Worm (Caenorhabditis elegans) whole organism, young adult: Measurements from ENCODE around the gene ttr-19.

Experiments
- B0019.2 ChIP-seq: fragments of 200-800 bp; sonication (Bioruptor generic); conservative IDR thresholded peaks from 2 replicates; pipeline ENCODE4 v1.3.6; 2022; ENCODE audit warnings: missing genetic modification reagents, missing genetic modification characterization, missing compliant biosample characterization
- B0336.3 ChIP-seq: fragments of 200-800 bp; sonication (Bioruptor generic); IDR thresholded peaks from 2 replicates; pipeline ENCODE4 v1.3.6; 2022; ENCODE audit warnings: missing genetic modification characterization, missing compliant biosample characterization
- C06A6.2 ChIP-seq: fragments of 200-800 bp; sonication (Bioruptor generic); conservative IDR thresholded peaks from 2 replicates; pipeline ENCODE4 v1.3.6; 2022; ENCODE audit warnings: missing genetic modification characterization, missing compliant biosample characterization
- C17E4.6 ChIP-seq: fragments of 200-800 bp; sonication (Bioruptor generic); IDR thresholded peaks from 2 replicates; pipeline ENCODE4 v1.3.6; 2022; ENCODE audit warnings: missing genetic modification reagents, missing genetic modification characterization, missing compliant biosample characterization
- F10E7.11 ChIP-seq: sonication (generic microtip); optimal IDR thresholded peaks from 2 replicates; lab custom pipeline; 2017; ENCODE audit warnings: mild to moderate bottlenecking, missing genetic modification characterization, moderate library complexity, missing compliant biosample characterization
- F39B2.1 ChIP-seq: fragments of 200-800 bp; sonication (Bioruptor generic); IDR thresholded peaks from 2 replicates; pipeline ENCODE4 v1.3.6; 2022; ENCODE audit warnings: missing genetic modification reagents, missing genetic modification characterization, missing compliant biosample characterization
- F49E8.2 ChIP-seq: sonication (generic microtip); optimal IDR thresholded peaks from 3 replicates; lab custom pipeline; 2017; ENCODE audit warnings: missing genetic modification characterization, mild to moderate bottlenecking, missing compliant biosample characterization, antibody characterized with exemption, moderate library complexity; ENCODE audit not compliant: insufficient read depth
- F52B5.7 ChIP-seq: sonication (generic microtip); optimal IDR thresholded peaks from 2 replicates; lab custom pipeline; 2016; ENCODE audit warnings: mild to moderate bottlenecking, missing genetic modification characterization, missing compliant biosample characterization
- F57C9.4 ChIP-seq: sonication (generic microtip); optimal IDR thresholded peaks from 2 replicates; lab custom pipeline; 2017; ENCODE audit warnings: mild to moderate bottlenecking, missing genetic modification characterization, missing compliant biosample characterization
- K11D2.4 ChIP-seq: fragments of 200-800 bp; sonication (Bioruptor generic); IDR thresholded peaks from 2 replicates; pipeline ENCODE4 v1.3.6; 2022; ENCODE audit warnings: missing genetic modification reagents, missing genetic modification characterization, missing compliant biosample characterization
- Y53G8AR.9 ChIP-seq: fragments of 200-800 bp; sonication (Bioruptor generic); conservative IDR thresholded peaks from 2 replicates; pipeline ENCODE4 v1.3.6; 2022; ENCODE audit warnings: missing genetic modification reagents, missing genetic modification characterization, missing compliant biosample characterization
- ZK185.1 ChIP-seq: sonication (generic microtip); optimal IDR thresholded peaks from 2 replicates; lab custom pipeline; 2016; ENCODE audit warnings: mild to moderate bottlenecking, missing genetic modification characterization, missing compliant biosample characterization; ENCODE audit not compliant: poor library complexity, severe bottlenecking
- atf-7 ChIP-seq: sonication (generic microtip); optimal IDR thresholded peaks from 2 replicates; lab custom pipeline; 2017; ENCODE audit warnings: mild to moderate bottlenecking, missing genetic modification characterization, missing compliant biosample characterization
- attf-6 ChIP-seq: fragments of 200-800 bp; sonication (Bioruptor generic); IDR thresholded peaks from 2 replicates; pipeline ENCODE4 v1.3.6; 2022; ENCODE audit warnings: missing genetic modification reagents, missing genetic modification characterization, missing compliant biosample characterization
- bed-1 ChIP-seq: fragments of 200-800 bp; sonication (Bioruptor generic); IDR thresholded peaks from 2 replicates; pipeline ENCODE4 v1.3.6; 2022; ENCODE audit warnings: missing genetic modification reagents, missing genetic modification characterization, missing compliant biosample characterization
- bed-2 ChIP-seq: fragments of 200-800 bp; sonication (Bioruptor generic); IDR thresholded peaks from 2 replicates; pipeline ENCODE4 v1.3.6; 2022; ENCODE audit warnings: missing genetic modification reagents, missing genetic modification characterization, missing compliant biosample characterization
- cebp-1 ChIP-seq, 2 experiments: fragments of 200-800 bp in 1 of 2; sonication (Bioruptor generic) in 1 of 2; sonication (generic microtip) in 1 of 2; IDR thresholded peaks in 1 of 2; optimal IDR thresholded peaks in 1 of 2; 2 replicates each; pipeline versions ENCODE4 v1.3.6 to Lab custom; 2017 to 2022; ENCODE audit warnings: missing compliant biosample characterization in 2 of 2, missing genetic modification characterization in 2 of 2, mild to moderate bottlenecking in 1 of 2, missing genetic modification reagents in 1 of 2, moderate library complexity in 1 of 2
- die-1 ChIP-seq: sonication (generic microtip); optimal IDR thresholded peaks from 2 replicates; lab custom pipeline; 2016; ENCODE audit warnings: missing genotype, mild to moderate bottlenecking, missing genetic modification characterization, missing compliant biosample characterization
- dox-1 ChIP-seq: fragments of 200-800 bp; sonication (Bioruptor generic); IDR thresholded peaks from 2 replicates; pipeline ENCODE4 v1.3.6; 2022; ENCODE audit warnings: missing genetic modification reagents, missing genetic modification characterization, missing compliant biosample characterization
- fkh-3 ChIP-seq: sonication (generic microtip); optimal IDR thresholded peaks from 2 replicates; lab custom pipeline; 2016; ENCODE audit warnings: mild to moderate bottlenecking, missing genetic modification characterization, missing compliant biosample characterization
- gei-17 ChIP-seq: fragments of 200-800 bp; sonication (Bioruptor generic); optimal IDR thresholded peaks from 2 replicates; lab custom pipeline; 2018; ENCODE audit warnings: mild to moderate bottlenecking, missing genetic modification characterization, missing compliant biosample characterization
- hlh-12 ChIP-seq: sonication (generic microtip); optimal IDR thresholded peaks from 2 replicates; lab custom pipeline; 2016; ENCODE audit warnings: missing genetic modification characterization, missing compliant biosample characterization
- hmg-20 ChIP-seq: fragments of 200-800 bp; sonication (Bioruptor generic); IDR thresholded peaks from 2 replicates; pipeline ENCODE4 v1.3.6; 2022; ENCODE audit warnings: missing genetic modification reagents, missing genetic modification characterization, missing compliant biosample characterization
- hrde-1 ChIP-seq: sonication (generic microtip); optimal IDR thresholded peaks from 2 replicates; lab custom pipeline; 2016; ENCODE audit warnings: missing genetic modification characterization, mild to moderate bottlenecking, missing compliant biosample characterization, moderate library complexity, missing genotype, missing genetic modification reagents, borderline replicate concordance
- lin-26 ChIP-seq: fragments of 200-800 bp; sonication (Bioruptor generic); IDR thresholded peaks from 2 replicates; pipeline ENCODE4 v1.3.6; 2022; ENCODE audit warnings: missing genetic modification reagents, missing genetic modification characterization, missing compliant biosample characterization
- lin-35 ChIP-seq, 3 experiments: fragments of 150-350 bp in 2 of 3; sonication (generic microtip) in 1 of 3; optimal IDR thresholded peaks; 2 replicates each; lab custom pipeline; 2014 to 2018; ENCODE audit warnings: missing biosample characterization in 3 of 3, missing genetic modification characterization in 3 of 3, missing genetic modification reagents in 3 of 3
- lin-54 ChIP-seq: fragments of 200-800 bp; sonication (Bioruptor generic); optimal IDR thresholded peaks from 2 replicates; lab custom pipeline; 2018; ENCODE audit warnings: mild to moderate bottlenecking, missing genetic modification characterization, missing compliant biosample characterization
- madf-3 ChIP-seq: fragments of 200-800 bp; sonication (Bioruptor generic); IDR thresholded peaks from 2 replicates; pipeline ENCODE4 v1.3.6; 2022; ENCODE audit warnings: missing genetic modification reagents, missing genetic modification characterization, missing compliant biosample characterization
- madf-6 ChIP-seq: fragments of 200-800 bp; sonication (Bioruptor generic); IDR thresholded peaks from 2 replicates; pipeline ENCODE4 v1.3.6; 2022; ENCODE audit warnings: missing genetic modification reagents, missing genetic modification characterization, missing compliant biosample characterization
- mel-28 ChIP-seq: sonication (generic microtip); optimal IDR thresholded peaks from 2 replicates; lab custom pipeline; 2016; ENCODE audit warnings: borderline replicate concordance, mild to moderate bottlenecking, missing genetic modification characterization, missing compliant biosample characterization
- nfya-2 ChIP-seq: fragments of 200-800 bp; sonication (Bioruptor generic); IDR thresholded peaks from 2 replicates; pipeline ENCODE4 v1.3.6; 2022; ENCODE audit warnings: missing genetic modification reagents, missing genetic modification characterization, missing compliant biosample characterization
- nfyb-1 ChIP-seq: fragments of 200-800 bp; sonication (Bioruptor generic); IDR thresholded peaks from 2 replicates; pipeline ENCODE4 v1.3.6; 2022; ENCODE audit warnings: missing genetic modification reagents, missing genetic modification characterization, missing compliant biosample characterization
- nhr-80 ChIP-seq: sonication (generic microtip); optimal IDR thresholded peaks from 2 replicates; lab custom pipeline; 2016; ENCODE audit warnings: missing genetic modification characterization, missing compliant biosample characterization
- rcor-1 ChIP-seq: fragments of 200-800 bp; sonication (Bioruptor generic); IDR thresholded peaks from 2 replicates; pipeline ENCODE4 v1.3.6; 2022; ENCODE audit warnings: missing genetic modification reagents, missing genetic modification characterization, missing compliant biosample characterization
- rec-8 ChIP-seq, 2 experiments: sonication (generic microtip); optimal IDR thresholded peaks; 2 replicates each; lab custom pipeline; 2016; ENCODE audit warnings: mild to moderate bottlenecking in 2 of 2, missing genetic modification characterization in 2 of 2, missing genetic modification reagents in 2 of 2, missing genotype in 2 of 2, missing biosample characterization in 1 of 2, missing compliant biosample characterization in 1 of 2, moderate library complexity in 1 of 2
- sea-2 ChIP-seq: fragments of 200-800 bp; sonication (Bioruptor generic); IDR thresholded peaks from 2 replicates; pipeline ENCODE4 v1.3.6; 2022; ENCODE audit warnings: missing genetic modification characterization, missing compliant biosample characterization
- snpc-1.1 ChIP-seq: sonication (generic microtip); optimal IDR thresholded peaks from 2 replicates; lab custom pipeline; 2017; ENCODE audit warnings: missing genetic modification characterization, mild to moderate bottlenecking, missing compliant biosample characterization, antibody characterized with exemption, moderate library complexity, missing genotype, missing genetic modification reagents; ENCODE audit not compliant: insufficient read depth
- snpc-3.4 ChIP-seq: sonication (generic microtip); optimal IDR thresholded peaks from 2 replicates; lab custom pipeline; 2017; ENCODE audit warnings: missing genetic modification characterization, mild to moderate bottlenecking, missing compliant biosample characterization, antibody characterized with exemption, moderate library complexity, missing genotype, missing genetic modification reagents
- unc-130 ChIP-seq: sonication (generic microtip); optimal IDR thresholded peaks from 2 replicates; lab custom pipeline; 2016; ENCODE audit warnings: missing genetic modification reagents, missing genetic modification characterization, missing compliant biosample characterization
- xnd-1 ChIP-seq: sonication (generic microtip); optimal IDR thresholded peaks from 2 replicates; lab custom pipeline; 2016; ENCODE audit warnings: missing genotype, missing genetic modification reagents, missing genetic modification characterization, missing compliant biosample characterization
- zim-3 ChIP-seq: sonication (generic microtip); optimal IDR thresholded peaks from 2 replicates; lab custom pipeline; 2017; ENCODE audit warnings: mild to moderate bottlenecking, missing genetic modification characterization, moderate library complexity, missing compliant biosample characterization
- ztf-22 ChIP-seq: fragments of 200-800 bp; sonication (Bioruptor generic); optimal IDR thresholded peaks from 2 replicates; lab custom pipeline; 2018; ENCODE audit warnings: mild to moderate bottlenecking, missing genetic modification characterization, moderate library complexity, missing compliant biosample characterization
- ztf-3 ChIP-seq: fragments of 200-800 bp; sonication (Bioruptor generic); optimal IDR thresholded peaks from 2 replicates; lab custom pipeline; 2018; ENCODE audit warnings: mild to moderate bottlenecking, missing genetic modification characterization, missing compliant biosample characterization
- ztf-6 ChIP-seq: fragments of 200-800 bp; sonication (Bioruptor generic); IDR thresholded peaks from 2 replicates; pipeline ENCODE4 v1.3.6; 2022; ENCODE audit warnings: missing genetic modification reagents, missing genetic modification characterization, missing compliant biosample characterization

Gene ttr-19

DNA sequence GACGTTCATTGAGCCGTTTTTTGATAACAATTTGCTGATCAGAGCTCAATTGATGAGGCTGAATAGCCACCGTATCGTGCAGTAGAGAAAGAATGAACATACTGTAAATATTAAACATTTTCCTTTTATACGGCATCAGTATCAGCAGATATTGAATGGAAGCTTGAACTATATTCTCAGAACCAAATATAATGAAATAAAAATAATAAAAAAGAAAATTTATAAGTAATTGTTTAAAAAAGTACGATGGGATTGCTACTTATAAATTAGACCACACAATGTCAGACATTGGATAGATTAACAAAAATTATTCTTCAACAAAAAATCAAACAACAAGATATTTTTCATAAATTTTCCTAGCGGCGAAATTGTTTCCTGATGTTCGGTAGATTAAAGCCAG, 20.7 kb downstream of the ttr-19 start, which contains the start of gene rpc-25:
Gene rpc-25 (minus strand): TSS at position 101 of the 400 bp plus-strand sequence.
- TF ChIP-seq snpc-1.1 (tag; lab: Kevin White, UChicago) (no peak), cebp-1 (GFP tag; IDR thresholded peaks at IDR 0.05; lab: Robert Waterston, UW) (no peak), cebp-1 (tag; optimal IDR thresholded peaks at IDR 0.05; lab: Kevin White, UChicago) (no peak), B0336.3 (GFP tag; lab: Robert Waterston, UW) (no peak), madf-6 (GFP tag; lab: Robert Waterston, UW) (0 out of 2 replicates have a peak, but pooled peaks have one; percentile 24), hrde-1 (tag; lab: Kevin White, UChicago) (peak; percentile 19)

ce11 chrV:10205483-10205882, 21.8 kb downstream of the ttr-19 start, which contains the start of gene ZK856.16:
TSS of gene ZK856.16 (minus strand) at chrV:10205583.
- no peak for TF ChIP-seq nhr-80
- no peak for TF ChIP-seq bed-2
- no peak for TF ChIP-seq sea-2 (GFP tag; lab: Robert Waterston, UW)
- TF ChIP-seq C06A6.2 (GFP tag; lab: Robert Waterston, UW), result no peak
- TF ChIP-seq ztf-3 (GFP tag; lab: Kevin White, UChicago), result no peak
- no peak for TF ChIP-seq C17E4.6 (GFP tag; lab: Robert Waterston, UW)
- TF ChIP-seq F39B2.1 (GFP tag; lab: Robert Waterston, UW), result no peak
- TF ChIP-seq Y53G8AR.9 (GFP tag; lab: Robert Waterston, UW), result no peak
- no peak for TF ChIP-seq F57C9.4 (tag; lab: Kevin White, UChicago)
- no peak for TF ChIP-seq die-1 (tag; lab: Kevin White, UChicago)
- TF ChIP-seq hlh-12, result no peak
- no peak for TF ChIP-seq xnd-1 (tag; lab: Kevin White, UChicago)
- TF ChIP-seq snpc-1.1 (tag; lab: Kevin White, UChicago), result no peak
- TF ChIP-seq attf-6 (GFP tag; lab: Robert Waterston, UW), result no peak
- TF ChIP-seq zim-3 (tag; lab: Kevin White, UChicago), result no peak
- TF ChIP-seq ZK185.1 (tag; lab: Kevin White, UChicago), result no peak

ce11 chrV:10204863-10205338, 22.3 kb downstream of the ttr-19 start, which contains the start of the genes ZK856.19 and ZK856.11:
TSS of gene ZK856.19 (minus strand) at chrV:10204913.
TSS of gene ZK856.11 (minus strand) at chrV:10204938.
- TF ChIP-seq lin-54 (GFP tag; lab: Kevin White, UChicago), result peak; percentile 58
- TF ChIP-seq bed-1 (GFP tag; lab: Robert Waterston, UW), result no peak
- TF ChIP-seq fkh-3 (tag; lab: Kevin White, UChicago), result no peak
- no peak for TF ChIP-seq nfyb-1 (GFP tag; lab: Robert Waterston, UW)
- no peak for TF ChIP-seq rec-8 (tag; optimal IDR thresholded peaks at IDR 0.05; lab: Kevin White, UChicago)
- peak in 1 of 3 experiments; percentile 55 for TF ChIP-seq lin-35 (GFP tag; optimal IDR thresholded peaks at IDR 0.05; lab: Kevin White, UChicago)
- peak; percentile 24; the same call in 1 of the 2 replicates for TF ChIP-seq dox-1 (GFP tag; lab: Robert Waterston, UW)
- no peak for TF ChIP-seq K11D2.4
- TF ChIP-seq F10E7.11 (tag; lab: Kevin White, UChicago), result no peak
- no peak for TF ChIP-seq ztf-6 (GFP tag; lab: Robert Waterston, UW)
- TF ChIP-seq mel-28 (tag; lab: Kevin White, UChicago), result no peak
- no peak for TF ChIP-seq lin-26
- TF ChIP-seq rcor-1, result no peak
- no peak for TF ChIP-seq B0019.2 (GFP tag; lab: Robert Waterston, UW)
- TF ChIP-seq gei-17, result no peak
- TF ChIP-seq hmg-20, result no peak
- no peak for TF ChIP-seq ztf-22 (GFP tag; lab: Kevin White, UChicago)
- TF ChIP-seq nfya-2 (GFP tag; lab: Robert Waterston, UW), result no peak
- no peak for TF ChIP-seq madf-3 (GFP tag; lab: Robert Waterston, UW)
- peak; percentile 41 for TF ChIP-seq snpc-3.4 (tag; lab: Kevin White, UChicago)
- peak; percentile 5 for TF ChIP-seq unc-130 (GFP tag; lab: Kevin White, UChicago)
- peak; percentile 41 for TF ChIP-seq F49E8.2 (tag; lab: Kevin White, UChicago)
- TF ChIP-seq F52B5.7 (tag; lab: Kevin White, UChicago), result no peak
- no peak for TF ChIP-seq atf-7 (tag; lab: Kevin White, UChicago)
